Worm (Caenorhabditis elegans): ENCODE data around the gene F44E5.1.
A peak's percentile ranks its signal among the peaks of the same experiment; 100 is the strongest.

F44E5.1 gene

DNA sequence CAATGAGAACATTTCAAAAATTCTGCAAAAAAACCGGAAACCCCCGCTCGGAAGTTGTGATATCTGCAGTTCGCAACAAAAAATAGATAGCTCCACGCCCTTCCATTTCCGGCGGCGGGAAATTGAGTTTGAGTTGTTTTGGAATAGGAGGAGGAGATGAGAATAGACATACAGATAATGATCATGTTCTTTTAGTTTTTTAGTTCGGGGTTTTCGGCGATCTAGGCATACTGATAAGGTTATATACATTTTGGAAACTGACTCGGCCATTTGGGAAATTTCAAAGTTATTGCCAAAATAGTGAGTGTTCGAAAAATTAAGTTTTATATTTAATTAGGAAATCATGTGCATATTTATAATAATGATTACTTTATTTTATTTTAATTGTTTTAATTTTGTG, 40.5 kb downstream of the F44E5.1 start:
- TF ChIP-seq tbx-2 (tag; optimal IDR thresholded peaks at IDR 0.05) (no peak), ZK546.5 (tag; optimal IDR thresholded peaks at IDR 0.05) (no peak), egl-27 (tag; optimal IDR thresholded peaks at IDR 0.05) (no peak), nhr-237 (tag; optimal IDR thresholded peaks at IDR 0.05) (no peak), pqm-1 (tag; optimal IDR thresholded peaks at IDR 0.05) (no peak), unc-39 (tag; optimal IDR thresholded peaks at IDR 0.05) (no peak), elt-1 (tag; optimal IDR thresholded peaks at IDR 0.05) (peak; percentile 74), snpc-4 (tag; optimal IDR thresholded peaks at IDR 0.05) (no peak), eor-1 (tag; optimal IDR thresholded peaks at IDR 0.05) (no peak)

DNA sequence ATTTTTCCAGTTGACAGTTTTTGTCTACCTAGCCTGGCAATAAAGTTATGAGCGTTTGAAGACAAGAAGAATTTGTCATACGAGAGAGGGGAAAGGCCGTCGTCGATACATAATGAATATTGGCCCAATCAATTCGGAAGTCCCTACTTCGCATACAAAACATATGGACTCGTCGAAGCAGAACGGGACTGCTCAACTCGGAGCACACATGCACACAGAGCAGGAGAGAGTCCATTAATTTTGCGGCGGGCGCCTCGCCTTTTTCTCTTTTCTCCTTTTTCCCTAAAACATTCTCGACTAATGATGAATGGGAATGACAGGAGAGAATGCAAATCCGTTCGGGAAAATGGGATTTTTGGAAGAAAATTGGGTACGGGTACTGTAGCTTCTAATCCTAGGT, 41.8 kb downstream of the F44E5.1 start, which contains the start of gene F13D12.8:
Gene F13D12.8, minus strand, starts transcription at position 82 of the 400 bp plus-strand sequence.
- TF ChIP-seq lin-39 (tag; optimal IDR thresholded peaks at IDR 0.05) (peak; percentile 23), fos-1 (tag; optimal IDR thresholded peaks at IDR 0.05) (no peak), nhr-12 (tag; optimal IDR thresholded peaks at IDR 0.05) (no peak), snpc-4 (tag; optimal IDR thresholded peaks at IDR 0.05) (peak; percentile 2), mdl-1 (tag; optimal IDR thresholded peaks at IDR 0.05) (no peak), eor-1 (tag; optimal IDR thresholded peaks at IDR 0.05) (no peak), unc-39 (tag; optimal IDR thresholded peaks at IDR 0.05) (no peak), pqm-1 (tag; optimal IDR thresholded peaks at IDR 0.05) (no peak)

- TF ChIP-seq fkh-2 (tag; optimal IDR thresholded peaks at IDR 0.05): no peak
- TF ChIP-seq elt-2 (tag; optimal IDR thresholded peaks at IDR 0.05): peak; percentile 62
- TF ChIP-seq nhr-43 (tag; optimal IDR thresholded peaks at IDR 0.05; ENCODE audit: poor library complexity, severe bottlenecking): peak; percentile 4
- TF ChIP-seq ama-1 (optimal IDR thresholded peaks at IDR 0.05): peak; percentile 88
- TF ChIP-seq nhr-77 (tag; optimal IDR thresholded peaks at IDR 0.05): no peak
- peak; percentile 25 for TF ChIP-seq lsy-12 (tag; optimal IDR thresholded peaks at IDR 0.05)
These were observed 43.1 kb downstream of the F44E5.1 start for ce11 chrII:11731174-11731724.

DNA sequence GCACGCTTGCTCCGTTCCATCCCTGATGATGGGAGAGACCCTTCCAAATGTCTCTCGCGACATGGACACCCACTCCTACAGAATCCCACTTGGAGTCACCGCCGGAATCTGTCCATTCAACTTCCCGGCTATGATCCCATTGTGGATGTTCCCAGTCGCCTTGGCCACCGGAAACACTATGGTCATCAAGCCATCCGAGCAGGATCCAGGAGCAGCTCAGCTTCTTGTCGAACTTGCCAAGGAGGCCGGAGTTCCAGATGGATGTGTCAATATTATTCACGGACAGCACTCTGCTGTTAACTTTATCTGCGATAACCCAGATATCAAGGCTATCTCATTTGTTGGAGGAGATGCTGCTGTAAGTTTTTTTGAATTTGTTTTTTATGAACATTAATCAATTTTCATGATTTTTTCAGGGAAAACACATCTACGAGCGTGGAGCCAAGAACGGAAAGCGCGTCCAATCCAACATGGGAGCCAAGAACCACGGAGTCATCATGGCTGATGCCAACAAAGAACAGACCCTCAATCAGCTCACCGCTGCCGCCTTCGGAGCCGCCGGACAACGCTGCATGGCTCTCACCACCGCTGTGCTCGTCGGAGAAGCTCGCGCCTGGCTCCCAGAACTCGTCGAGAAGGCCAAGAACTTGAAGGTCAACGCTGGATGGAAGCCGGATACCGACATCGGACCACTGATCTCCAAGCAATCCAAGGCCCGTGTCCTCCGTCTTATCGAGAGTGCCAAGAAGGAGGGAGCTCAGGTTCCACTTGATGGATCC, 44.4 kb downstream of the F44E5.1 start:
- TF ChIP-seq nhr-237 (tag; optimal IDR thresholded peaks at IDR 0.05) (no peak), ceh-28 (tag; optimal IDR thresholded peaks at IDR 0.05) (no peak), nhr-11 (tag; optimal IDR thresholded peaks at IDR 0.05) (no peak), jun-1 (tag; optimal IDR thresholded peaks at IDR 0.05) (no peak), pqm-1 (tag; optimal IDR thresholded peaks at IDR 0.05) (no peak), ZK546.5 (tag; optimal IDR thresholded peaks at IDR 0.05) (no peak), hmg-11 (tag; optimal IDR thresholded peaks at IDR 0.05) (no peak), unc-62 (GFP tag; optimal IDR thresholded peaks at IDR 0.05) (no peak), egl-5 (tag; optimal IDR thresholded peaks at IDR 0.05) (no peak)

ce11 chrII:11728545-11729105, 45.7 kb downstream of the F44E5.1 start, which contains the start of gene alh-8:
Gene alh-8, plus strand, starts transcription at chrII:11729055.
- no peak for TF ChIP-seq ztf-4 (tag; optimal IDR thresholded peaks at IDR 0.05)
- peak; percentile 14 for TF ChIP-seq pqm-1 (tag; optimal IDR thresholded peaks at IDR 0.05)
- no peak for TF ChIP-seq sea-2 (GFP tag; optimal IDR thresholded peaks at IDR 0.05)
- no peak for TF ChIP-seq nhr-237 (tag; optimal IDR thresholded peaks at IDR 0.05)
- TF ChIP-seq nfya-1 (tag; optimal IDR thresholded peaks at IDR 0.05; ENCODE audit: insufficient read depth): peak; percentile 44
- no peak for TF ChIP-seq nhr-12 (tag; optimal IDR thresholded peaks at IDR 0.05)
- no peak for TF ChIP-seq ceh-82 (tag; optimal IDR thresholded peaks at IDR 0.05)
- TF ChIP-seq ZK546.5 (tag; optimal IDR thresholded peaks at IDR 0.05): no peak
- TF ChIP-seq jun-1 (tag; optimal IDR thresholded peaks at IDR 0.05): no peak
- no peak for TF ChIP-seq ceh-9 (tag; optimal IDR thresholded peaks at IDR 0.05)
- peak; percentile 14 for TF ChIP-seq lin-15B (tag; optimal IDR thresholded peaks at IDR 0.05)
- TF ChIP-seq egl-27 (tag; optimal IDR thresholded peaks at IDR 0.05): no peak
- no peak for TF ChIP-seq unc-39 (tag; optimal IDR thresholded peaks at IDR 0.05)
- TF ChIP-seq nhr-77 (tag; optimal IDR thresholded peaks at IDR 0.05): peak; percentile 21
- TF ChIP-seq nhr-25 (tag; optimal IDR thresholded peaks at IDR 0.05): no peak
- TF ChIP-seq ama-1 (optimal IDR thresholded peaks at IDR 0.05): peak; percentile 53
- TF ChIP-seq nhr-76 (tag; optimal IDR thresholded peaks at IDR 0.05): no peak
- no peak for TF ChIP-seq nhr-67 (tag; optimal IDR thresholded peaks at IDR 0.05)
- peak; percentile 76 for TF ChIP-seq elt-2 (tag; optimal IDR thresholded peaks at IDR 0.05)
- no peak for TF ChIP-seq mml-1 (tag; optimal IDR thresholded peaks at IDR 0.05)
- no peak for TF ChIP-seq tbx-2 (tag; optimal IDR thresholded peaks at IDR 0.05)
- no peak for TF ChIP-seq R02D3.7 (tag; optimal IDR thresholded peaks at IDR 0.05)
- TF ChIP-seq pha-4 (tag; optimal IDR thresholded peaks at IDR 0.05): peak; percentile 55
- no peak for TF ChIP-seq eor-1 (tag; optimal IDR thresholded peaks at IDR 0.05)
- TF ChIP-seq elt-3 (tag; optimal IDR thresholded peaks at IDR 0.05): no peak
- TF ChIP-seq snpc-4 (tag; optimal IDR thresholded peaks at IDR 0.05): no peak
- no peak for TF ChIP-seq fkh-10 (GFP tag; optimal IDR thresholded peaks at IDR 0.05)
- no peak for TF ChIP-seq ceh-16 (tag; optimal IDR thresholded peaks at IDR 0.05)
- TF ChIP-seq nhr-23 (tag; optimal IDR thresholded peaks at IDR 0.05): peak; percentile 5
- no peak for TF ChIP-seq unc-62 (GFP tag; optimal IDR thresholded peaks at IDR 0.05)
